Worm (Caenorhabditis elegans) whole organism, L1 larva: Measurements from ENCODE around the gene T26C5.2.

ENCODE experiments used
- C16A3.4 ChIP-seq: fragments of 150-350 bp; optimal IDR thresholded peaks from 2 replicates; lab custom pipeline; 2014; ENCODE audit warnings: missing biosample characterization, missing genetic modification characterization
- aly-2 ChIP-seq: fragments of 150-350 bp; optimal IDR thresholded peaks from 2 replicates; lab custom pipeline; 2014; ENCODE audit warnings: missing biosample characterization, missing genetic modification characterization
- ceh-63 ChIP-seq: fragments of 200-800 bp; sonication (Bioruptor generic); optimal IDR thresholded peaks from 2 replicates; lab custom pipeline; 2018; ENCODE audit warnings: mild to moderate bottlenecking, missing genetic modification characterization, missing compliant biosample characterization
- ceh-8 ChIP-seq: fragments of 200-800 bp; sonication (Bioruptor generic); optimal IDR thresholded peaks from 2 replicates; lab custom pipeline; 2018; ENCODE audit warnings: mild to moderate bottlenecking, missing genetic modification characterization, moderate library complexity, missing compliant biosample characterization
- ceh-88 ChIP-seq: fragments of 200-800 bp; sonication (Bioruptor generic); IDR thresholded peaks from 2 replicates; pipeline ENCODE4 v1.3.6; 2022; ENCODE audit warnings: missing genetic modification characterization, missing compliant biosample characterization
- ces-1 ChIP-seq: fragments of 150-350 bp; optimal IDR thresholded peaks from 2 replicates; lab custom pipeline; 2014; ENCODE audit warnings: missing biosample characterization, missing genetic modification reagents, missing genetic modification characterization
- dpl-1 ChIP-seq, 3 experiments: fragments of 150-350 bp in 2 of 3; sonication (generic microtip) in 1 of 3; optimal IDR thresholded peaks; 2 replicates each; lab custom pipeline; 2014 to 2017; ENCODE audit warnings: missing biosample characterization in 3 of 3, missing genetic modification characterization in 3 of 3, missing genetic modification reagents in 3 of 3
- dsc-1 ChIP-seq: sonication (generic microtip); optimal IDR thresholded peaks from 2 replicates; lab custom pipeline; 2016; ENCODE audit warnings: mild to moderate bottlenecking, missing genetic modification characterization, missing compliant biosample characterization
- efl-1 ChIP-seq, 4 experiments: fragments of 150-350 bp; optimal IDR thresholded peaks in 3 of 4; peaks in 1 of 4; 1 replicate in 1 of 4; 2 replicates in 3 of 4; lab custom pipeline; 2014; ENCODE audit warnings: missing biosample characterization in 2 of 4, missing genetic modification characterization in 2 of 4, missing genetic modification reagents in 2 of 4
- egl-13 ChIP-seq: sonication (generic microtip); optimal IDR thresholded peaks from 2 replicates; lab custom pipeline; 2016; ENCODE audit warnings: missing genotype, missing genetic modification reagents, missing genetic modification characterization, missing compliant biosample characterization
- egl-27 ChIP-seq, 2 experiments: fragments of 150-350 bp in 1 of 2; sonication (generic microtip); optimal IDR thresholded peaks; 3 replicates each; lab custom pipeline; 2017 to 2018; ENCODE audit warnings: missing biosample characterization in 2 of 2, missing genetic modification characterization in 2 of 2, missing genetic modification reagents in 2 of 2
- elt-2 ChIP-seq: sonication (generic microtip); optimal IDR thresholded peaks from 2 replicates; lab custom pipeline; 2016; ENCODE audit warnings: missing genetic modification characterization, mild to moderate bottlenecking, inconsistent platforms, missing compliant biosample characterization, missing genetic modification reagents
- ets-5 ChIP-seq: fragments of 200-800 bp; sonication (Bioruptor generic); IDR thresholded peaks from 2 replicates; pipeline ENCODE4 v1.3.6; 2022; ENCODE audit warnings: missing genetic modification characterization, missing compliant biosample characterization
- fkh-10 ChIP-seq: sonication (generic microtip); optimal IDR thresholded peaks from 2 replicates; lab custom pipeline; 2017; ENCODE audit warnings: missing biosample characterization, missing genetic modification reagents, missing genetic modification characterization
- fkh-4 ChIP-seq: sonication (generic microtip); optimal IDR thresholded peaks from 2 replicates; lab custom pipeline; 2016; ENCODE audit warnings: missing compliant biosample characterization, missing genetic modification characterization, borderline replicate concordance
- fkh-8 ChIP-seq: sonication (generic microtip); optimal IDR thresholded peaks from 2 replicates; lab custom pipeline; 2016; ENCODE audit warnings: mild to moderate bottlenecking, missing genetic modification characterization, missing compliant biosample characterization
- hlh-4 ChIP-seq: sonication (generic microtip); optimal IDR thresholded peaks from 2 replicates; lab custom pipeline; 2016; ENCODE audit warnings: mild to moderate bottlenecking, missing genetic modification characterization, missing compliant biosample characterization
- irx-1 ChIP-seq: sonication (generic microtip); optimal IDR thresholded peaks from 2 replicates; lab custom pipeline; 2016; ENCODE audit warnings: missing genetic modification characterization, missing compliant biosample characterization
- isw-1 ChIP-seq: fragments of 200-800 bp; sonication (Bioruptor generic); IDR thresholded peaks from 2 replicates; pipeline ENCODE4 v1.3.6; 2022; ENCODE audit warnings: missing genetic modification characterization, missing compliant biosample characterization
- lin-14 ChIP-seq: fragments of 200-800 bp; sonication (Bioruptor generic); optimal IDR thresholded peaks from 2 replicates; lab custom pipeline; 2018; ENCODE audit warnings: mild to moderate bottlenecking, missing genetic modification characterization, moderate library complexity, missing compliant biosample characterization
- lir-3 ChIP-seq: sonication (generic microtip); optimal IDR thresholded peaks from 2 replicates; lab custom pipeline; 2016; ENCODE audit warnings: mild to moderate bottlenecking, missing genetic modification characterization, moderate library complexity, missing compliant biosample characterization; ENCODE audit not compliant: poor library complexity
- lsy-2 ChIP-seq, 2 experiments: fragments of 150-350 bp; optimal IDR thresholded peaks; 2 replicates each; lab custom pipeline; 2014; ENCODE audit warnings: missing biosample characterization in 2 of 2, missing genetic modification characterization in 2 of 2
- mdl-1 ChIP-seq, 2 experiments: fragments of 150-350 bp; optimal IDR thresholded peaks; 2 replicates each; lab custom pipeline; 2014 to 2017; ENCODE audit warnings: missing biosample characterization in 2 of 2, missing genetic modification characterization in 2 of 2, inconsistent platforms in 1 of 2
- mep-1 ChIP-seq: fragments of 150-350 bp; optimal IDR thresholded peaks from 2 replicates; lab custom pipeline; 2014; ENCODE audit warnings: missing biosample characterization, missing genetic modification characterization
- nhr-11 ChIP-seq: fragments of 150-350 bp; optimal IDR thresholded peaks from 2 replicates; lab custom pipeline; 2014; ENCODE audit warnings: missing biosample characterization, missing genetic modification characterization
- nhr-19 ChIP-seq: fragments of 200-800 bp; sonication (Bioruptor generic); conservative IDR thresholded peaks from 2 replicates; pipeline ENCODE4 v1.3.6; 2022; ENCODE audit warnings: missing genetic modification characterization, missing compliant biosample characterization
- nhr-20 ChIP-seq: sonication (generic microtip); optimal IDR thresholded peaks from 2 replicates; lab custom pipeline; 2016; ENCODE audit warnings: mild to moderate bottlenecking, missing genetic modification characterization, missing compliant biosample characterization
- nhr-237 ChIP-seq: fragments of 150-350 bp; optimal IDR thresholded peaks from 2 replicates; lab custom pipeline; 2014; ENCODE audit warnings: missing biosample characterization, missing genetic modification characterization
- nhr-47 ChIP-seq: sonication (generic microtip); optimal IDR thresholded peaks from 2 replicates; lab custom pipeline; 2016; ENCODE audit warnings: mild to moderate bottlenecking, missing genetic modification characterization, moderate library complexity, missing compliant biosample characterization
- nhr-71 ChIP-seq: sonication (generic microtip); optimal IDR thresholded peaks from 2 replicates; lab custom pipeline; 2016; ENCODE audit warnings: mild to moderate bottlenecking, missing genetic modification characterization, moderate library complexity, missing compliant biosample characterization
- nhr-76 ChIP-seq: sonication (generic microtip); optimal IDR thresholded peaks from 2 replicates; lab custom pipeline; 2017; ENCODE audit warnings: missing biosample characterization, missing genetic modification characterization
- nhr-77 ChIP-seq: fragments of 150-350 bp; optimal IDR thresholded peaks from 2 replicates; lab custom pipeline; 2014; ENCODE audit warnings: missing biosample characterization, missing genetic modification characterization
- pag-3 ChIP-seq: sonication (generic microtip); optimal IDR thresholded peaks from 2 replicates; lab custom pipeline; 2017; ENCODE audit warnings: missing genetic modification characterization, mild to moderate bottlenecking, missing compliant biosample characterization, antibody characterized with exemption, borderline replicate concordance; ENCODE audit not compliant: insufficient read depth
- pax-3 ChIP-seq: fragments of 200-800 bp; sonication (Bioruptor generic); optimal IDR thresholded peaks from 2 replicates; lab custom pipeline; 2018; ENCODE audit warnings: mild to moderate bottlenecking, missing genetic modification characterization, moderate library complexity, missing compliant biosample characterization
- pqm-1 ChIP-seq: sonication (generic microtip); optimal IDR thresholded peaks from 3 replicates; lab custom pipeline; 2017; ENCODE audit warnings: missing biosample characterization, missing genetic modification characterization
- rnt-1 ChIP-seq: sonication (generic microtip); optimal IDR thresholded peaks from 2 replicates; lab custom pipeline; 2016; ENCODE audit warnings: mild to moderate bottlenecking, missing genetic modification characterization, moderate library complexity, missing compliant biosample characterization
- snpc-4 ChIP-seq: fragments of 150-350 bp; optimal IDR thresholded peaks from 2 replicates; lab custom pipeline; 2014; ENCODE audit warnings: missing biosample characterization, missing genetic modification characterization
- snu-23 ChIP-seq: sonication (generic microtip); optimal IDR thresholded peaks from 2 replicates; lab custom pipeline; 2016; ENCODE audit warnings: missing genetic modification characterization, missing compliant biosample characterization
- sptf-1 ChIP-seq: fragments of 150-350 bp; optimal IDR thresholded peaks from 2 replicates; lab custom pipeline; 2014; ENCODE audit warnings: missing biosample characterization, missing genetic modification characterization
- swsn-7 ChIP-seq: sonication (generic microtip); optimal IDR thresholded peaks from 2 replicates; lab custom pipeline; 2016; ENCODE audit warnings: missing genetic modification characterization, missing compliant biosample characterization
- tbx-2 ChIP-seq: sonication (generic microtip); optimal IDR thresholded peaks from 2 replicates; lab custom pipeline; 2016; ENCODE audit warnings: missing genetic modification characterization, missing compliant biosample characterization
- unc-30 ChIP-seq: sonication (generic microtip); optimal IDR thresholded peaks from 2 replicates; lab custom pipeline; 2017; ENCODE audit warnings: missing biosample characterization, missing genetic modification characterization
- unc-98 ChIP-seq: fragments of 200-800 bp; sonication (Bioruptor generic); IDR thresholded peaks from 2 replicates; pipeline ENCODE4 v1.3.6; 2022; ENCODE audit warnings: missing genetic modification characterization, missing compliant biosample characterization
- zag-1 ChIP-seq: fragments of 150-350 bp; optimal IDR thresholded peaks from 2 replicates; lab custom pipeline; 2014; ENCODE audit warnings: missing biosample characterization, missing genetic modification characterization

Gene T26C5.2

DNA sequence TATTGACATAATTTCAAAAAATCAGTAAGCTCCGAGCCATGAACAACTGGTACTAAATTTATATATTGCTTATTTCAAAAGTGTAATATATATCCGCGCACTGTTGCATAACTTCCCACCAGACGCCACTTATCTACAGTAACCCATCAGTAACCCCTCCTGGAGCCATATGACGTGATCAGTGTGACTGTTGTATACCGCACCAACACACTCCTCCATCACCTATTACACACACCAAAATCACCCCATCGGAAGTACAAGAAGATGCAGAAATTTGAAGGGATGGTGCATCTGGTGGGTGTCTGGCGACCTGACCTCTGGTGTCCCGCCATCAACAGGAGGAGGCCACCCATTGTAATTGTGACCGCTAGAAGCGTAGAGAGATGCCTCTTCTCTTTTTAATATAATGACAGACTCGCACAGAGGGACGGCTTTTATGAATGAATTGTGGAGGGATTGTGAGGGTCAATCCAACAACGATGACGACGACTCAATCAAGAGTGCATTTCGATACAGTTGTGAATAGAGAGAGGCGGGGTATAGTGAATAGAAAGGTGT lies 29.9 kb downstream of the T26C5.2 start:
- no peak for TF ChIP-seq unc-98 (GFP tag; lab: Robert Waterston, UW)
- TF ChIP-seq lin-14 (GFP tag; lab: Kevin White, UChicago), result no peak
- TF ChIP-seq aly-2, result no peak
- TF ChIP-seq snpc-4 (tag; lab: Kevin White, UChicago), result no peak
- TF ChIP-seq lsy-2 (tag; optimal IDR thresholded peaks at IDR 0.05; lab: Kevin White, UChicago), result no peak
- TF ChIP-seq elt-2 (tag; lab: Kevin White, UChicago), result no peak
- TF ChIP-seq hlh-4 (tag; lab: Kevin White, UChicago), result no peak
- TF ChIP-seq nhr-237 (tag; lab: Kevin White, UChicago), result no peak
- TF ChIP-seq snu-23 (GFP tag; lab: Kevin White, UChicago), result no peak
- TF ChIP-seq pqm-1 (tag; lab: Kevin White, UChicago), result no peak
- no peak for TF ChIP-seq zag-1
- no peak for TF ChIP-seq C16A3.4
- no peak for TF ChIP-seq swsn-7
- no peak for TF ChIP-seq ets-5 (GFP tag; lab: Robert Waterston, UW)
- no peak for TF ChIP-seq unc-30 (tag; lab: Kevin White, UChicago)

- TF ChIP-seq isw-1 (GFP tag; lab: Robert Waterston, UW) (no peak), lir-3 (tag; lab: Kevin White, UChicago) (peak; percentile 27), efl-1 (optimal IDR thresholded peaks at IDR 0.05; lab: Kevin White, UChicago) (no peak), efl-1 (GFP tag; optimal IDR thresholded peaks at IDR 0.05 in 1 of 2; lab: Kevin White, UChicago) (peak in 1 of 2 experiments; percentile 63), egl-13 (tag; lab: Kevin White, UChicago) (peak; percentile 88), lsy-2 (tag; optimal IDR thresholded peaks at IDR 0.05; lab: Kevin White, UChicago) (peak in 1 of 2 experiments; percentile 8), irx-1 (tag; lab: Kevin White, UChicago) (peak; percentile 21), mep-1 (tag; lab: Kevin White, UChicago) (peak; percentile 7), pax-3 (tag; lab: Kevin White, UChicago) (peak; percentile 66), nhr-20 (tag; lab: Kevin White, UChicago) (peak; percentile 15), lin-14 (GFP tag; lab: Kevin White, UChicago) (peak; percentile 56), nhr-71 (tag; lab: Kevin White, UChicago) (peak; percentile 75), rnt-1 (tag; lab: Kevin White, UChicago) (peak; percentile 3), pqm-1 (tag; lab: Kevin White, UChicago) (no peak), nhr-77 (tag; lab: Kevin White, UChicago) (no peak), snu-23 (GFP tag; lab: Kevin White, UChicago) (peak; percentile 3), dsc-1 (tag; lab: Kevin White, UChicago) (peak; percentile 71), tbx-2 (tag; lab: Kevin White, UChicago) (no peak), fkh-10 (peak; percentile 28), fkh-8 (tag; lab: Kevin White, UChicago) (peak; percentile 96), egl-27 (tag; optimal IDR thresholded peaks at IDR 0.05; lab: Kevin White, UChicago) (no peak), dpl-1 (GFP tag; optimal IDR thresholded peaks at IDR 0.05; lab: Kevin White, UChicago) (no peak), ceh-8 (GFP tag; lab: Kevin White, UChicago) (peak; percentile 51), swsn-7 (peak; percentile 48), nhr-47 (tag; lab: Kevin White, UChicago) (peak; percentile 77), ceh-63 (no peak)
Observed at ce11 chrII:9263784-9264183, 30.8 kb downstream of the T26C5.2 start.

- TF ChIP-seq mdl-1 (tag; optimal IDR thresholded peaks at IDR 0.05; lab: Kevin White, UChicago) (no peak), pag-3 (tag; lab: Kevin White, UChicago) (peak; percentile 68), nhr-11 (tag; lab: Kevin White, UChicago) (no peak), C16A3.4 (no peak), fkh-4 (tag; lab: Kevin White, UChicago) (peak; percentile 70), ceh-8 (GFP tag; lab: Kevin White, UChicago) (no peak), dsc-1 (tag; lab: Kevin White, UChicago) (peak; percentile 94), irx-1 (tag; lab: Kevin White, UChicago) (peak; percentile 17), sptf-1 (tag; lab: Kevin White, UChicago) (no peak), swsn-7 (peak; percentile 45), nhr-19 (GFP tag; lab: Robert Waterston, UW) (0 out of 2 replicates have a peak, but pooled peaks have one; percentile 32), efl-1 (optimal IDR thresholded peaks at IDR 0.05; lab: Kevin White, UChicago) (peak; percentile 4 to 22), efl-1 (GFP tag; optimal IDR thresholded peaks at IDR 0.05 in 1 of 2; lab: Kevin White, UChicago) (no peak), nhr-20 (tag; lab: Kevin White, UChicago) (peak; percentile 9), mep-1 (tag; lab: Kevin White, UChicago) (peak; percentile 16), fkh-8 (tag; lab: Kevin White, UChicago) (peak; percentile 39), lin-14 (GFP tag; lab: Kevin White, UChicago) (peak; percentile 84), snu-23 (GFP tag; lab: Kevin White, UChicago) (peak; percentile 51), nhr-76 (tag; lab: Kevin White, UChicago) (no peak), unc-30 (tag; lab: Kevin White, UChicago) (no peak), ces-1 (GFP tag; lab: Kevin White, UChicago) (no peak), lsy-2 (tag; optimal IDR thresholded peaks at IDR 0.05; lab: Kevin White, UChicago) (peak in 1 of 2 experiments; percentile 46), ceh-88 (GFP tag; lab: Robert Waterston, UW) (no peak)
Observed at ce11 chrII:9264689-9265278, 31.8 kb downstream of the T26C5.2 start.
